Worm (Caenorhabditis elegans): ENCODE data around the gene C39F7.5.
A peak's percentile ranks its signal among the peaks of the same experiment; 100 is the strongest.

- TF ChIP-seq let-607 (tag; optimal IDR thresholded peaks at IDR 0.05) (no peak), madf-8 (GFP tag; conservative IDR thresholded peaks at IDR 0.05) (no peak), egrh-3 (GFP tag; IDR thresholded peaks at IDR 0.05) (no peak), chd-7 (tag; optimal IDR thresholded peaks at IDR 0.05) (no peak), unc-62 (GFP tag; optimal IDR thresholded peaks at IDR 0.05) (no peak), rpc-1 (optimal IDR thresholded peaks at IDR 0.05) (peak; percentile 35), rpc-1 (tag; optimal IDR thresholded peaks at IDR 0.05) (no peak), gei-17 (GFP tag; optimal IDR thresholded peaks at IDR 0.05) (no peak), him-1 (tag; optimal IDR thresholded peaks at IDR 0.05) (no peak), ztf-25 (GFP tag; IDR thresholded peaks at IDR 0.05) (no peak), pbrm-1 (GFP tag; IDR thresholded peaks at IDR 0.05) (no peak), madf-10 (tag; optimal IDR thresholded peaks at IDR 0.05) (no peak), ceh-79 (tag; optimal IDR thresholded peaks at IDR 0.05) (no peak), pha-4 (tag; optimal IDR thresholded peaks at IDR 0.05) (no peak)
Observed at ce11 chrV:1278529-1278928, 14.0 kb downstream of the C39F7.5 start.
